Fruit fly (Drosophila melanogaster): ENCODE measurements around the gene rtet.
A peak's percentile ranks its signal among the peaks of the same experiment; 100 is the strongest.

rtet gene

dm6 chr3R:21151090-21151870 is 43.0 kb downstream of the rtet start (continued):
- TF ChIP-seq NfI (GFP tag; optimal IDR thresholded peaks at IDR 0.05) (peak; percentile 47), CG8359 (GFP tag; optimal IDR thresholded peaks at IDR 0.05; ENCODE audit: borderline replicate concordance) (no peak), CG6765 (GFP tag; optimal IDR thresholded peaks at IDR 0.05) (peak; percentile 32), CG3281 (GFP tag; optimal IDR thresholded peaks at IDR 0.05) (peak; percentile 73), Ada2b (GFP tag; IDR thresholded peaks at IDR 0.05) (peak; percentile 71), CG17802 (tag; optimal IDR thresholded peaks at IDR 0.05) (no peak), CG2889 (GFP tag; IDR thresholded peaks at IDR 0.05) (0 out of 3 replicates have a peak, but pooled peaks have one; percentile 42), sc (optimal IDR thresholded peaks at IDR 0.05) (no peak), sc (GFP tag; optimal IDR thresholded peaks at IDR 0.05) (no peak), ham (GFP tag; IDR thresholded peaks at IDR 0.05) (no peak), gem (tag; optimal IDR thresholded peaks at IDR 0.05) (peak; percentile 72), phol (tag; optimal IDR thresholded peaks at IDR 0.05) (peak; percentile 54), bab2 (GFP tag; optimal IDR thresholded peaks at IDR 0.05) (peak; percentile 68), CG18599 (GFP tag; optimal IDR thresholded peaks at IDR 0.05) (peak; percentile 69), Hsf (GFP tag; optimal IDR thresholded peaks at IDR 0.05) (peak; percentile 57), pzg (GFP tag; optimal IDR thresholded peaks at IDR 0.05) (no peak), sisA (GFP tag; IDR thresholded peaks at IDR 0.05) (peak; percentile 52), ase (GFP tag; IDR thresholded peaks at IDR 0.05) (0 out of 3 replicates have a peak, but pooled peaks have one; percentile 4), oc (tag; optimal IDR thresholded peaks at IDR 0.05) (no peak), amos (GFP tag; IDR thresholded peaks at IDR 0.05; ENCODE audit: partially characterized antibody) (no peak), fu2 (GFP tag; optimal IDR thresholded peaks at IDR 0.05) (no peak), Med (GFP tag) (peak; percentile 90), mam (GFP tag; optimal IDR thresholded peaks at IDR 0.05) (peak; percentile 53), CG8924 (tag; optimal IDR thresholded peaks at IDR 0.05) (peak; percentile 53), NFAT (GFP tag; IDR thresholded peaks at IDR 0.05) (no peak), zen2 (GFP tag; IDR thresholded peaks at IDR 0.05; ENCODE audit: partially characterized antibody) (no peak), Nf-YB (GFP tag; optimal IDR thresholded peaks at IDR 0.05) (no peak), CG2199 (GFP tag; IDR thresholded peaks at IDR 0.05) (no peak), Xbp1 (GFP tag; optimal IDR thresholded peaks at IDR 0.05) (peak; percentile 63), sens (GFP tag) (peak; percentile 69), Lim3 (GFP tag; IDR thresholded peaks at IDR 0.05) (no peak), ap (GFP tag; IDR thresholded peaks at IDR 0.05) (peak; percentile 44; the same call in 1 of the 2 replicates), CG9215 (GFP tag; IDR thresholded peaks at IDR 0.05) (no peak), Hmr (GFP tag; optimal IDR thresholded peaks at IDR 0.05) (peak; percentile 69), odd (GFP tag; optimal IDR thresholded peaks at IDR 0.05) (no peak), Adf1 (GFP tag; IDR thresholded peaks at IDR 0.05) (no peak), exex (tag; optimal IDR thresholded peaks at IDR 0.05) (peak; percentile 72), Abd-B (GFP tag; optimal IDR thresholded peaks at IDR 0.05) (peak; percentile 6), Aef1 (GFP tag; IDR thresholded peaks at IDR 0.05) (peak; percentile 44; the same call in 1 of the 3 replicates), Dad (GFP tag; optimal IDR thresholded peaks at IDR 0.05) (no peak), tap (tag; optimal IDR thresholded peaks at IDR 0.05) (peak; percentile 44), CG3847 (GFP tag; IDR thresholded peaks at IDR 0.05) (peak; percentile 67; the same call in 1 of the 2 replicates), hb (GFP tag; IDR thresholded peaks at IDR 0.05; ENCODE audit: partially characterized antibody) (no peak), Taf1 (GFP tag; IDR thresholded peaks at IDR 0.05) (0 out of 2 replicates have a peak, but pooled peaks have one; percentile 46), ranshi (GFP tag; IDR thresholded peaks at IDR 0.05) (peak; percentile 40; the same call in 1 of the 2 replicates), CG8290 (GFP tag; optimal IDR thresholded peaks at IDR 0.05) (no peak), CG8290 (tag; optimal IDR thresholded peaks at IDR 0.05) (peak in 1 of 2 experiments; percentile 77), Dbx (GFP tag; IDR thresholded peaks at IDR 0.05) (peak; percentile 70), BtbVII (GFP tag; optimal IDR thresholded peaks at IDR 0.05) (peak; percentile 56), CG32772 (GFP tag; IDR thresholded peaks at IDR 0.05) (peak; percentile 58; the same call in 1 of the 2 replicates)
